Worm (Caenorhabditis elegans) whole organism, L1 larva: Measurements from ENCODE around the gene F58G1.8.

Experiments used
- ceh-82 ChIP-seq, 3 experiments: fragments of 150-350 bp in 1 of 3; sonication (generic microtip) in 2 of 3; optimal IDR thresholded peaks; 2 replicates each; lab custom pipeline; 2014 to 2017; ENCODE audit warnings: missing biosample characterization in 3 of 3, missing genetic modification characterization in 3 of 3
- fkh-10 ChIP-seq: sonication (generic microtip); optimal IDR thresholded peaks from 2 replicates; lab custom pipeline; 2017; ENCODE audit warnings: missing biosample characterization, missing genetic modification reagents, missing genetic modification characterization
- fkh-4 ChIP-seq: sonication (generic microtip); optimal IDR thresholded peaks from 2 replicates; lab custom pipeline; 2016; ENCODE audit warnings: missing compliant biosample characterization, missing genetic modification characterization, borderline replicate concordance
- unc-30 ChIP-seq: sonication (generic microtip); optimal IDR thresholded peaks from 2 replicates; lab custom pipeline; 2017; ENCODE audit warnings: missing biosample characterization, missing genetic modification characterization

DNA sequence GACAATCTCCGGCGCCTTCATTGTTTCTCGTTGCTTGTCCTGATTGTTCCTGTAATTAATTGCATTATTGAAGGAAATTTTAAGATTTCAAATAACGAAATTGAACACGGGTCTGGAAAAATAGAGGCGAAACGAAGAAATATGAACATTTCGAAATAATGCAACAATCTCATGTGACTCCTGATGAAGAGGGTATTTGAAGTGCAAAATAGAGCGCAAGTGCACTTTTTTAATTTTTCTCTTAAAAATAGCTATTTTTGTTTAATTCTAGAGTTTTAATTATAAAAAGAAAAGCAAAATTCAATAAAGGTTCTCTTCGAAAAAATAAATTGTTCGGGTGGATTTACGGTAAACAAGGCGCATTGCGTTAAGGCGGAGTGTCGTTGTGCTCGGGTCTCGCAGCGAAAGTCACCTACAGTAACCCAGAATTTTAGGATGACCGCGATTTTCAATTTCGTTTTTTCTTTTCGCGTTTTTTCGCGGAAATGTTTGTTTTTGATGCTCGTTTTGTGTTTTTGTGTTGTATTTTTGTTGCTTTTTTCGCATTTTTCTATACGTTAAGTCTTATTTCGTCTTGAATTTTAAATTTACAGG lies 6.4 kb downstream of the F58G1.8 start, which contains the start of the genes F58G1.2 and wago-4:
- no peak for TF ChIP-seq unc-30 (tag; lab: Kevin White, UChicago)
- no peak for TF ChIP-seq fkh-10 (GFP tag; lab: Kevin White, UChicago)
- no peak for TF ChIP-seq ceh-82 (tag; optimal IDR thresholded peaks at IDR 0.05; lab: Kevin White, UChicago)
- TF ChIP-seq fkh-4 (tag; lab: Kevin White, UChicago), result no peak
